Fruit fly (Drosophila melanogaster) whole organism, wandering third instar larva: Measurements from ENCODE around the gene cher.
A peak's percentile ranks its signal among the peaks of the same experiment; 100 is the strongest.

Experiments
- Dif ChIP-seq: fragments of 200-275, 200-300 bp; sonication (Bioruptor generic); optimal IDR thresholded peaks from 2 replicates; lab custom pipeline; 2018; ENCODE audit warnings: missing biosample characterization, missing genetic modification characterization; ENCODE audit not compliant: partially characterized antibody
- fru ChIP-seq: fragments of 200-800 bp; sonication (Bioruptor generic); optimal IDR thresholded peaks from 3 replicates; lab custom pipeline; 2016; ENCODE audit warnings: missing biosample characterization, mild to moderate bottlenecking, missing genetic modification characterization

DNA sequence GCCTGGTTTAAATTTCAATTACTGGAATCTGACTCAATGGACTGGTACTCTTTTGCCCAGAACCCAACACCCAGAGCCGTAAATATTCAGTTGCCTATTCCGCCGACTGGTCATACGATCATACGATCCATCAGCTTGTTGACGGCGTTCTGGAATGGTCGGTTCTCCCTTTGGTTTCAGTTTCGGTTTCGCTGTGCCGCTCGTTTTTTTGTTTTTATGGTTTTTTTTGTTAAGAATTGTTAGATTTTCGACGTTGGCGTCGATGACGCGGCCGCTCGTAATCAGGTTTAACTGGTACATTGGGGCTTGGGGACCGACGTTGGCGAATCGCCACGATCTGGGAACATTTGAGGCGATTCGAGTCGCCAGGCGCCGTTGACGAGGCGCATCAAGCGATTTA is 62.5 kb downstream of the cher start:
- TF ChIP-seq fru (GFP tag; lab: Kevin White, UChicago) (no peak), Dif (peak; percentile 27)
